Worm (Caenorhabditis elegans) whole organism, L1 larva: Measurements from ENCODE around the gene C06G4.6.

Source experiments
- ceh-88 ChIP-seq: fragments of 200-800 bp; sonication (Bioruptor generic); IDR thresholded peaks from 2 replicates; pipeline ENCODE4 v1.3.6; 2022; ENCODE audit warnings: missing genetic modification characterization, missing compliant biosample characterization
- lin-15B ChIP-seq: fragments of 150-350 bp; sonication (generic microtip); optimal IDR thresholded peaks from 3 replicates; lab custom pipeline; 2014; ENCODE audit warnings: missing biosample characterization, missing genetic modification characterization
- nhr-77 ChIP-seq: fragments of 150-350 bp; optimal IDR thresholded peaks from 2 replicates; lab custom pipeline; 2014; ENCODE audit warnings: missing biosample characterization, missing genetic modification characterization

ce11 chrIII:8047412-8047811 lies 43.2 kb downstream of the C06G4.6 start, which contains the start of gene K12H4.2:
- TF ChIP-seq ceh-88 (GFP tag; lab: Robert Waterston, UW): no peak
- no peak for TF ChIP-seq lin-15B
- no peak for TF ChIP-seq nhr-77 (tag; lab: Kevin White, UChicago)
